Worm (Caenorhabditis elegans) whole organism, young adult: ENCODE results near the gene Y37E11AL.9.

Source experiments
- F22D6.2 ChIP-seq: sonication (generic microtip); optimal IDR thresholded peaks from 2 replicates; lab custom pipeline; 2016; ENCODE audit warnings: mild to moderate bottlenecking, missing genetic modification characterization, missing compliant biosample characterization
- attf-3 ChIP-seq: fragments of 200-800 bp; sonication (Bioruptor generic); conservative IDR thresholded peaks from 2 replicates; pipeline ENCODE4 v1.3.6; 2022; ENCODE audit warnings: missing genetic modification reagents, missing genetic modification characterization, missing compliant biosample characterization
- hrde-1 ChIP-seq: sonication (generic microtip); optimal IDR thresholded peaks from 2 replicates; lab custom pipeline; 2016; ENCODE audit warnings: missing genetic modification characterization, mild to moderate bottlenecking, missing compliant biosample characterization, moderate library complexity, missing genotype, missing genetic modification reagents, borderline replicate concordance
- mcd-1 ChIP-seq: fragments of 200-800 bp; sonication (Bioruptor generic); IDR thresholded peaks from 2 replicates; pipeline ENCODE4 v1.3.6; 2022; ENCODE audit warnings: missing genetic modification reagents, missing genetic modification characterization, missing compliant biosample characterization
- pha-4 ChIP-seq: fragments of 150-350 bp; sonication (generic microtip); optimal IDR thresholded peaks from 2 replicates; lab custom pipeline; 2014; ENCODE audit warnings: missing biosample characterization, missing genetic modification reagents, missing genetic modification characterization
- tbx-9 ChIP-seq: sonication (generic microtip); optimal IDR thresholded peaks from 2 replicates; lab custom pipeline; 2016; ENCODE audit warnings: borderline replicate concordance, missing genetic modification characterization, inconsistent platforms, missing compliant biosample characterization

ce11 chrIV:3654823-3655222, 45.6 kb downstream of the Y37E11AL.9 start:
- TF ChIP-seq mcd-1 (GFP tag; lab: Robert Waterston, UW) (no peak), hrde-1 (tag; lab: Kevin White, UChicago) (no peak), tbx-9 (tag; lab: Kevin White, UChicago) (no peak), F22D6.2 (tag; lab: Kevin White, UChicago) (no peak), pha-4 (tag; lab: Kevin White, UChicago) (no peak), attf-3 (no peak)
